Fruit fly (Drosophila melanogaster) whole organism, embryonic: Measurements from ENCODE around the gene mRpL46.
A peak's percentile ranks its signal among the peaks of the same experiment; 100 is the strongest.

Experiments
- Atf6 ChIP-seq: fragments of 200-800 bp; sonication (Bioruptor generic); IDR thresholded peaks from 2 replicates; pipeline ENCODE4 v1.3.6; 2022; ENCODE audit warnings: missing biosample characterization, missing genetic modification characterization
- BtbVII ChIP-seq: fragments of 200-800 bp; sonication (Bioruptor generic); optimal IDR thresholded peaks from 3 replicates; lab custom pipeline; 2017; ENCODE audit warnings: missing biosample characterization, mild to moderate bottlenecking, missing genetic modification characterization
- CG11560 ChIP-seq: fragments of 200-800 bp; sonication (Bioruptor generic); IDR thresholded peaks from 3 replicates; pipeline ENCODE4 v1.3.6; 2022; ENCODE audit warnings: missing biosample characterization, missing genetic modification characterization
- CG13775 ChIP-seq: fragments of 200-800 bp; sonication (Bioruptor generic); optimal IDR thresholded peaks from 3 replicates; lab custom pipeline; 2017; ENCODE audit warnings: missing biosample characterization, mild to moderate bottlenecking, missing genetic modification characterization
- CG17802 ChIP-seq: fragments of 200-800 bp; sonication (Bioruptor generic); optimal IDR thresholded peaks from 2 replicates; lab custom pipeline; 2018; ENCODE audit warnings: missing biosample characterization, mild to moderate bottlenecking, missing genetic modification characterization, moderate library complexity
- CG1832 ChIP-seq: fragments of 200-800 bp; sonication (Bioruptor generic); optimal IDR thresholded peaks from 2 replicates; lab custom pipeline; 2017; ENCODE audit warnings: missing biosample characterization, mild to moderate bottlenecking, missing genetic modification characterization, inconsistent platforms
- CG18619 ChIP-seq: fragments of 200-800 bp; sonication (Bioruptor generic); optimal IDR thresholded peaks from 3 replicates; lab custom pipeline; 2017; ENCODE audit warnings: missing biosample characterization, mild to moderate bottlenecking, missing genetic modification characterization
- CG31388 ChIP-seq: fragments of 200-800 bp; sonication (Bioruptor generic); optimal IDR thresholded peaks from 2 replicates; lab custom pipeline; 2016; ENCODE audit warnings: missing biosample characterization, missing genetic modification characterization
- CG32767 ChIP-seq: fragments of 200-800 bp; sonication (Bioruptor generic); IDR thresholded peaks from 2 replicates; pipeline ENCODE4 v1.3.6; 2022; ENCODE audit warnings: missing biosample characterization, missing genetic modification characterization
- CG33213 ChIP-seq: fragments of 200-800 bp; sonication (Bioruptor generic); optimal IDR thresholded peaks from 3 replicates; lab custom pipeline; 2016; ENCODE audit warnings: missing biosample characterization, missing genetic modification characterization
- CG4328 ChIP-seq: fragments of 200-800 bp; sonication (Bioruptor generic); optimal IDR thresholded peaks from 3 replicates; lab custom pipeline; 2017; ENCODE audit warnings: missing biosample characterization, missing genetic modification reagents, missing genetic modification characterization
- CG43689 ChIP-seq: fragments of 200-800 bp; sonication (Bioruptor generic); IDR thresholded peaks from 2 replicates; pipeline ENCODE4 v1.3.6; 2022; ENCODE audit warnings: missing biosample characterization, missing genetic modification characterization
- CG4820 ChIP-seq: fragments of 200-800 bp; sonication (Bioruptor generic); optimal IDR thresholded peaks from 3 replicates; lab custom pipeline; 2016; ENCODE audit warnings: missing biosample characterization, missing genetic modification characterization
- CG6654 ChIP-seq: fragments of 200-800 bp; sonication (Bioruptor generic); optimal IDR thresholded peaks from 2 replicates; lab custom pipeline; 2017; ENCODE audit warnings: missing biosample characterization, mild to moderate bottlenecking, missing genetic modification characterization
- CG6791 ChIP-seq: fragments of 200-800 bp; sonication (Bioruptor generic); IDR thresholded peaks from 3 replicates; pipeline ENCODE4 v1.3.6; 2022; ENCODE audit warnings: missing biosample characterization, missing genetic modification characterization; ENCODE audit not compliant: partially characterized antibody
- CG8089 ChIP-seq: fragments of 200-800 bp; sonication (Bioruptor generic); optimal IDR thresholded peaks from 3 replicates; lab custom pipeline; 2016; ENCODE audit warnings: missing biosample characterization, missing genetic modification characterization
- CG8290 ChIP-seq, 3 experiments: fragments of 200-800 bp; sonication (Bioruptor generic); optimal IDR thresholded peaks; 2 replicates each; lab custom pipeline; 2016 to 2019; ENCODE audit warnings: missing biosample characterization in 3 of 3, missing genetic modification characterization in 3 of 3, mild to moderate bottlenecking in 2 of 3, moderate library complexity in 1 of 3
- CG8359 ChIP-seq: fragments of 200-800 bp; sonication (Bioruptor generic); optimal IDR thresholded peaks from 2 replicates; lab custom pipeline; 2017; ENCODE audit warnings: missing biosample characterization, mild to moderate bottlenecking, missing genetic modification characterization, borderline replicate concordance
- CG9215 ChIP-seq: fragments of 200-800 bp; sonication (Bioruptor generic); IDR thresholded peaks from 2 replicates; pipeline ENCODE4 v1.3.6; 2022; ENCODE audit warnings: missing biosample characterization, missing genetic modification characterization
- Dbx ChIP-seq: fragments of 200-800 bp; sonication (Bioruptor generic); IDR thresholded peaks from 3 replicates; pipeline ENCODE4 v1.3.6; 2022; ENCODE audit warnings: missing biosample characterization, missing genetic modification characterization
- Dll ChIP-seq: fragments of 200-800 bp; sonication (Bioruptor generic); IDR thresholded peaks from 4 replicates; pipeline ENCODE4 v1.3.6; 2022; ENCODE audit warnings: missing biosample characterization, missing genetic modification characterization; ENCODE audit not compliant: partially characterized antibody
- Doc2 ChIP-seq: fragments of 200-800 bp; sonication (Bioruptor generic); IDR thresholded peaks from 2 replicates; pipeline ENCODE4 v1.3.6; 2022; ENCODE audit warnings: missing biosample characterization, missing genetic modification characterization
- Dp ChIP-seq: fragments of 200-800 bp; sonication (Bioruptor generic); optimal IDR thresholded peaks from 2 replicates; lab custom pipeline; 2018; ENCODE audit warnings: missing biosample characterization, mild to moderate bottlenecking, missing genetic modification characterization, moderate library complexity
- Drgx ChIP-seq: fragments of 200-800 bp; sonication (Bioruptor generic); IDR thresholded peaks from 2 replicates; pipeline ENCODE4 v1.3.6; 2022; ENCODE audit warnings: missing biosample characterization, missing genetic modification characterization
- Hmr ChIP-seq: fragments of 200-800 bp; sonication (Bioruptor generic); optimal IDR thresholded peaks from 3 replicates; lab custom pipeline; 2017; ENCODE audit warnings: mild to moderate bottlenecking, missing biosample characterization, missing genetic modification reagents, missing genetic modification characterization
- Nf-YA ChIP-seq: fragments of 200-800 bp; sonication (Bioruptor generic); IDR thresholded peaks from 2 replicates; pipeline ENCODE4 v1.3.6; 2022; ENCODE audit warnings: missing biosample characterization, missing genetic modification characterization
- Scr ChIP-seq: fragments of 200-800 bp; sonication (Bioruptor generic); IDR thresholded peaks from 2 replicates; pipeline ENCODE4 v1.3.6; 2022; ENCODE audit warnings: missing biosample characterization, missing genetic modification characterization; ENCODE audit not compliant: partially characterized antibody
- Stat92E ChIP-seq, 3 experiments: fragments of >200 bp in 2 of 3; fragments of 200-800 bp in 1 of 3; sonication (Bioruptor generic) in 1 of 3; optimal IDR thresholded peaks; 2 replicates each; lab custom pipeline; 2017 to 2019; ENCODE audit warnings: missing biosample characterization in 3 of 3, missing genetic modification characterization in 3 of 3, mild to moderate bottlenecking in 1 of 3, moderate library complexity in 1 of 3
- Tbp ChIP-seq: fragments of >200 bp; optimal IDR thresholded peaks from 2 replicates; lab custom pipeline; 2018; ENCODE audit warnings: missing biosample characterization, missing genetic modification characterization
- Xrp1 ChIP-seq: fragments of 200-800 bp; sonication (Bioruptor generic); IDR thresholded peaks from 2 replicates; pipeline ENCODE4 v1.3.6; 2022; ENCODE audit warnings: missing biosample characterization, missing genetic modification characterization
- bbx ChIP-seq: fragments of 200-800 bp; sonication (Bioruptor generic); IDR thresholded peaks from 2 replicates; pipeline ENCODE4 v1.3.6; 2022; ENCODE audit warnings: missing biosample characterization, missing genetic modification characterization; ENCODE audit not compliant: partially characterized antibody
- cad ChIP-seq: fragments of >200 bp; optimal IDR thresholded peaks from 2 replicates; lab custom pipeline; 2017; ENCODE audit warnings: missing biosample characterization, missing genetic modification characterization
- chinmo ChIP-seq: fragments of 200-800 bp; sonication (Bioruptor generic); IDR thresholded peaks from 4 replicates; pipeline ENCODE4 v1.3.6; 2022; ENCODE audit warnings: missing biosample characterization, missing genetic modification characterization; ENCODE audit not compliant: partially characterized antibody
- disco-r ChIP-seq: fragments of 200-800 bp; sonication (Bioruptor generic); optimal IDR thresholded peaks from 2 replicates; lab custom pipeline; 2016; ENCODE audit warnings: missing biosample characterization, missing genetic modification characterization
- dm ChIP-seq: fragments of 200-800 bp; sonication (Bioruptor generic); optimal IDR thresholded peaks from 3 replicates; lab custom pipeline; 2016; ENCODE audit warnings: missing biosample characterization, missing genetic modification characterization
- en ChIP-seq: fragments of 200-800 bp; sonication (Bioruptor generic); optimal IDR thresholded peaks from 2 replicates; lab custom pipeline; 2016; ENCODE audit warnings: missing biosample characterization, missing genetic modification characterization
- esg ChIP-seq: fragments of 200-800 bp; sonication (Bioruptor generic); conservative IDR thresholded peaks from 2 replicates; pipeline ENCODE4 v1.3.6; 2022; ENCODE audit warnings: missing biosample characterization, missing genetic modification characterization
- fd102C ChIP-seq: fragments of 200-800 bp; sonication (Bioruptor generic); optimal IDR thresholded peaks from 2 replicates; lab custom pipeline; 2018; ENCODE audit warnings: missing biosample characterization, mild to moderate bottlenecking, missing genetic modification characterization, moderate library complexity
- fru ChIP-seq: fragments of >200 bp; optimal IDR thresholded peaks from 2 replicates; lab custom pipeline; 2017
- ftz-f1 ChIP-seq: fragments of 200-800 bp; sonication (Bioruptor generic); optimal IDR thresholded peaks from 2 replicates; lab custom pipeline; 2016; ENCODE audit warnings: missing biosample characterization, missing genetic modification characterization
- inv ChIP-seq: fragments of 200-800 bp; sonication (Bioruptor generic); IDR thresholded peaks from 2 replicates; pipeline ENCODE4 v1.3.6; 2022; ENCODE audit warnings: missing biosample characterization, missing genetic modification characterization; ENCODE audit not compliant: partially characterized antibody
- jumu ChIP-seq: fragments of 200-800 bp; sonication (Bioruptor generic); optimal IDR thresholded peaks from 3 replicates; lab custom pipeline; 2016; ENCODE audit warnings: missing biosample characterization, missing genetic modification characterization
- psq ChIP-seq: fragments of 200-800 bp; sonication (Bioruptor generic); optimal IDR thresholded peaks from 2 replicates; lab custom pipeline; 2017; ENCODE audit warnings: missing biosample characterization, missing genetic modification characterization
- slbo ChIP-seq: fragments of 200-800 bp; sonication (Bioruptor generic); IDR thresholded peaks from 2 replicates; pipeline ENCODE4 v1.3.6; 2022; ENCODE audit warnings: missing biosample characterization, missing genetic modification characterization
- sob ChIP-seq: fragments of 200-800 bp; sonication (Bioruptor generic); IDR thresholded peaks from 2 replicates; pipeline ENCODE4 v1.3.6; 2022; ENCODE audit warnings: missing biosample characterization, missing genetic modification characterization
- tin ChIP-seq: fragments of 200-800 bp; sonication (Bioruptor generic); optimal IDR thresholded peaks from 3 replicates; lab custom pipeline; 2016; ENCODE audit warnings: missing biosample characterization, missing genetic modification characterization
- trem ChIP-seq: fragments of 200-800 bp; optimal IDR thresholded peaks from 3 replicates; lab custom pipeline; 2019; ENCODE audit warnings: missing biosample characterization, mild to moderate bottlenecking, missing genetic modification characterization, moderate library complexity
- trh ChIP-seq: fragments of 200-800 bp; sonication (Bioruptor generic); optimal IDR thresholded peaks from 2 replicates; lab custom pipeline; 2016; ENCODE audit warnings: missing biosample characterization, missing genetic modification characterization
- zfh1 ChIP-seq: fragments of 200-800 bp; sonication (Bioruptor generic); IDR thresholded peaks from 3 replicates; pipeline ENCODE4 v1.3.6; 2022; ENCODE audit warnings: missing biosample characterization, missing genetic modification characterization

mRpL46 gene

DNA sequence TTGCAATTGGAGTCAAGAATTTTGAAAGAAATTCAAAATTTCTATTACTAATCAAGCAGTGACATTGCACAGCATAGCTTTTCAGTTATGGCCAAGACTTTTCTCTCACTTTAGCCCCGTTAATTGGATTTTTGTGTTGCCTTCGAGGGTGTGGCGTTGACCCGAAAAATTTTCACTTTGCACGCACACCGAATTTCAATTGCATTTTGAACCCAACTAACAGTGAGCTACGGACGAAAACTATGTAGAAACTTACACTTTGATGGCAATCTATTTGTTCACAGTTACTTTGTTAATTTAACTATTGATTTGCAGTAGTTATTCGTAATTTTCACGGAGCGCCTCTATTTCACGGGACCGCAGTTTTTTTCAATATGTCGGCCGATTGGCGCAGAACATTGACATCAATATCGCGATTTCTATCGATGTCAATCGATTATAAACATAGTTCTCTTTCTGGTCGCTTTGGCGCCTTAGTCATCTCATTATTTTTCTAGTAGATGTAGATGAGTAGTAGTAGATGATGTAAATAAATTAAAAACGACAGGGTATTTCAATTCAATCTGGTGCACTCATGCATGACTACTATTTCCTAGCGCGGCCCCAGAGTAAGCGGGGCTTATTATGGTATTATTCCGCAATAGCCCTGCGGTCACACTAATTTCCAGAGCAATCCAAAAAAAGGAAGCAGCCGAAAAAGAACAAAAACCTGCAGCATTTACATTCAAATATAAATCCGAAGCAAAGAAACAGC is 17.9 kb downstream of the mRpL46 start, which contains the start of the genes alpha-Spec, dlt and Cdc37 (continued):
- TF ChIP-seq esg (GFP tag; lab: Robert Waterston, UW) (no peak), inv (GFP tag; lab: Robert Waterston, UW) (peak; percentile 76), en (GFP tag; lab: Kevin White, UChicago) (no peak), chinmo (GFP tag; lab: Robert Waterston, UW) (peak; percentile 88), Stat92E (GFP tag; optimal IDR thresholded peaks at IDR 0.05; lab: Kevin White, UChicago) (peak in 1 of 3 experiments; percentile 21), slbo (GFP tag; lab: Robert Waterston, UW) (peak; percentile 16; the same call in 1 of the 2 replicates), disco-r (GFP tag; lab: Kevin White, UChicago) (no peak), CG4328 (GFP tag; lab: Kevin White, UChicago) (no peak), CG9215 (GFP tag; lab: Robert Waterston, UW) (no peak), fd102C (no peak), Dbx (GFP tag; lab: Robert Waterston, UW) (no peak), CG4820 (no peak), CG8359 (GFP tag; lab: Kevin White, UChicago) (no peak), CG8089 (peak; percentile 9), CG6791 (GFP tag; lab: Robert Waterston, UW) (peak; percentile 66; the same call in 2 of the 3 replicates), Drgx (no peak), CG32767 (GFP tag; lab: Robert Waterston, UW) (no peak; the same call in 1 of the 2 replicates), Tbp (GFP tag; lab: Kevin White, UChicago) (no peak), CG18619 (GFP tag; lab: Kevin White, UChicago) (no peak), cad (GFP tag; lab: Kevin White, UChicago) (no peak), dm (GFP tag; lab: Kevin White, UChicago) (no peak), CG6654 (GFP tag; lab: Kevin White, UChicago) (no peak), sob (GFP tag; lab: Robert Waterston, UW) (0 out of 2 replicates have a peak, but pooled peaks have one; percentile 41), Doc2 (no peak), CG8290 (GFP tag; optimal IDR thresholded peaks at IDR 0.05; lab: Kevin White, UChicago) (no peak), CG8290 (tag; optimal IDR thresholded peaks at IDR 0.05; lab: Kevin White, UChicago) (no peak), CG1832 (GFP tag; lab: Kevin White, UChicago) (no peak), jumu (GFP tag; lab: Kevin White, UChicago) (no peak), trem (tag; lab: Kevin White, UChicago) (peak; percentile 92), Dll (GFP tag; lab: Robert Waterston, UW) (peak; percentile 84), CG43689 (GFP tag; lab: Robert Waterston, UW) (no peak), zfh1 (GFP tag; lab: Robert Waterston, UW) (peak; percentile 26; the same call in 1 of the 3 replicates), bbx (GFP tag; lab: Robert Waterston, UW) (peak; percentile 60), CG33213 (GFP tag; lab: Kevin White, UChicago) (peak; percentile 59), Xrp1 (GFP tag; lab: Robert Waterston, UW) (0 out of 2 replicates have a peak, but pooled peaks have one; percentile 9), BtbVII (GFP tag; lab: Kevin White, UChicago) (no peak), Nf-YA (no peak), CG31388 (GFP tag; lab: Kevin White, UChicago) (no peak), trh (no peak), CG17802 (tag; lab: Kevin White, UChicago) (peak; percentile 62), CG11560 (tag; lab: Robert Waterston, UW) (peak; percentile 90), psq (no peak), Dp (GFP tag; lab: Kevin White, UChicago) (peak; percentile 47), fru (lab: Kevin White, UChicago) (no peak), ftz-f1 (no peak), Hmr (GFP tag; lab: Kevin White, UChicago) (no peak), Scr (GFP tag; lab: Robert Waterston, UW) (peak; percentile 78), CG13775 (GFP tag; lab: Kevin White, UChicago) (peak; percentile 39), tin (no peak), Atf6 (GFP tag; lab: Robert Waterston, UW) (no peak)
